Worm (Caenorhabditis elegans) whole organism, mixed stage, embryonic: ENCODE data around the gene apt-9.

ENCODE experiments used
- M03D4.4 ChIP-seq: sonication (generic microtip); optimal IDR thresholded peaks from 2 replicates; lab custom pipeline; 2017; ENCODE audit warnings: mild to moderate bottlenecking, missing genetic modification characterization, missing compliant biosample characterization
- mab-5 ChIP-seq: fragments of 150-350 bp; optimal IDR thresholded peaks from 2 replicates; lab custom pipeline; 2014; ENCODE audit warnings: missing biosample characterization, missing genetic modification characterization
- nhr-12 ChIP-seq: fragments of 150-350 bp; optimal IDR thresholded peaks from 2 replicates; lab custom pipeline; 2014; ENCODE audit warnings: missing biosample characterization, missing genetic modification characterization
- nhr-237 ChIP-seq: fragments of 150-350 bp; optimal IDR thresholded peaks from 2 replicates; lab custom pipeline; 2014; ENCODE audit warnings: missing biosample characterization, missing genetic modification characterization
- nhr-76 ChIP-seq: sonication (generic microtip); optimal IDR thresholded peaks from 2 replicates; lab custom pipeline; 2017; ENCODE audit warnings: missing biosample characterization, missing genetic modification characterization
- pha-4 ChIP-seq: fragments of 150-350 bp; optimal IDR thresholded peaks from 2 replicates; lab custom pipeline; 2018; ENCODE audit warnings: missing biosample characterization, missing genetic modification reagents, missing genetic modification characterization
- unc-62 ChIP-seq: fragments of 150-350 bp; optimal IDR thresholded peaks from 2 replicates; lab custom pipeline; 2014; ENCODE audit warnings: missing biosample characterization, missing genetic modification reagents, missing genetic modification characterization
- ztf-11 ChIP-seq: fragments of 150-350 bp; optimal IDR thresholded peaks from 2 replicates; lab custom pipeline; 2014; ENCODE audit warnings: missing biosample characterization, missing genetic modification characterization

DNA sequence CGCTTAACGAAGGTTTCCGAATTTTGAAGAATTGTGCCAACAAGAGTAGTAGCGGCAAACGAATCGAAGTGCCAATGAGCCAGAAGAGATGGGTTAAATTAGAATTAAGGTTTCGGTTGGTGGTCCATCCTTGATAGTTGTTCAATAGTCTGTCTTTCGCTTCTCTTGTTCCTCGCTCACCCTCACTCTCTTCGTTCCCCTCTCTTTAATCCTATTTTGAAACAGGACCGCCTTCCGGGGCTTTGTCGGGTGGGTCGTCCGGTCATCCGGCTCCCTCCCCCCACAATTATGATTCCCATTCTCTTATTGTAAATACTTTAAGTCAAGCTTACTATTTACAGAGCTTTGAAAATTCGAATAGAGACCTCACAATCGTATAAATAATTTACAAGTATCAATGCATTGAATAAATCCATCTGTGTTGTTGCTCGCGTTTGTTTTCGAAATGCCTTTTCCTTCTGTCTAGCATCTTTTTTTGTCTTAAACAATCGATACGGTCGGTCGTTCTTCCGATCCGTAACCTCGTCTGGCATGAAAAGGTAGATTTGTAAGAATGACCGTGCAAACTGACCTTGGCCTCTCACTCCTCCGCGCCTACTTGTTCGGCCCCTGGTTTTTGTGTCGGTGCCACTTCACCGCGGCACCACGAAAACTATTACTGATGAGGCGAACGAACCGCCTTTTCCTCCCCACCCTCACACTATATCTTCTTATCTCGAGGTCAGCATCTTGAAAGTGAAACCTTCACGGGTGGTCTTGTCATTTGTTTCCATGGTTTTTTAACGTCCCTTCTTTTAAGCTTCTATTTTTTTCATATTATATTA, 35.0 kb upstream of the apt-9 start:
- TF ChIP-seq M03D4.4 (tag; lab: Kevin White, UChicago) (no peak), nhr-76 (no peak), ztf-11 (tag; lab: Kevin White, UChicago) (no peak), unc-62 (no peak), nhr-237 (tag; lab: Kevin White, UChicago) (no peak), nhr-12 (no peak), mab-5 (tag; lab: Kevin White, UChicago) (no peak), pha-4 (tag; lab: Kevin White, UChicago) (no peak)
